Worm (Caenorhabditis elegans): Measurements from ENCODE around the gene C38C3.4.

- TF ChIP-seq flt-1 (GFP tag; IDR thresholded peaks at IDR 0.05), result no peak
- no peak for TF ChIP-seq ztf-23 (GFP tag; IDR thresholded peaks at IDR 0.05)
- no peak for TF ChIP-seq cog-1 (tag; optimal IDR thresholded peaks at IDR 0.05)
- no peak for TF ChIP-seq ztf-29 (GFP tag; IDR thresholded peaks at IDR 0.05)
- no peak for TF ChIP-seq med-1 (GFP tag; optimal IDR thresholded peaks at IDR 0.05; ENCODE audit: insufficient read depth)
- TF ChIP-seq klf-2 (GFP tag; conservative IDR thresholded peaks at IDR 0.05), result no peak
These were observed 6.8 kb downstream of the C38C3.4 start for ce11 chrV:1488642-1489041.

Data from whole organism, midembryonic.